Worm (Caenorhabditis elegans) whole organism, L2 larva: ENCODE data around the gene zip-2.

Experiments
- gmeb-1 ChIP-seq: fragments of 150-350 bp; optimal IDR thresholded peaks from 2 replicates; lab custom pipeline; 2014; ENCODE audit warnings: missing biosample characterization, missing genetic modification characterization
- lin-11 ChIP-seq: fragments of 150-350 bp; sonication (generic microtip); optimal IDR thresholded peaks from 2 replicates; lab custom pipeline; 2014; ENCODE audit warnings: missing biosample characterization, missing genetic modification characterization, inconsistent platforms, mixed read lengths
- nhr-12 ChIP-seq: fragments of 150-350 bp; optimal IDR thresholded peaks from 2 replicates; lab custom pipeline; 2014; ENCODE audit warnings: missing biosample characterization, missing genetic modification characterization
- nhr-237 ChIP-seq: fragments of 150-350 bp; optimal IDR thresholded peaks from 2 replicates; lab custom pipeline; 2014; ENCODE audit warnings: missing biosample characterization, missing genetic modification characterization

DNA sequence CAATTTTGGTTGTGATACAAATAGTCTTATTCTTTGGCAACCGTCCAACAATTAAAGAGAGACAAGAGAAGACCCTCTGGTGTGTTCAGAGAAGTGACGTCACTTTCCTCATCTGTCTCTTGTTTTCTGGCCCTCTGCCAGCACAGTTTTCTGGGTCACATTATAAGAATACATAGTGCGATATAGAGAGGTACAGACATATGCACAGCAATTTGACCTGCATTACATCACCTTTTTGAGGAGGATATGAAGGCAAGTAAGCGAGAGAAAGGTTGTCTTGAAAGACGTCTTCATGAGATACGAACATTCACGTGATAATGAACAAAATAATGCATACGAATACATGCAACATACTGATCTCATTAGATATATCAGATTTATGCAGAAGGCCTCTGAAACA is 37.8 kb downstream of the zip-2 start:
- TF ChIP-seq lin-11 = no peak
- no peak for TF ChIP-seq nhr-12
- no peak for TF ChIP-seq nhr-237 (tag; lab: Kevin White, UChicago)
- TF ChIP-seq gmeb-1 (tag; lab: Kevin White, UChicago) = no peak
